Worm (Caenorhabditis elegans) whole organism, late embryonic: ENCODE measurements around the gene C25E10.4.

Source experiments
- C08G9.2 ChIP-seq: sonication (generic microtip); optimal IDR thresholded peaks from 2 replicates; lab custom pipeline; 2016; ENCODE audit warnings: mild to moderate bottlenecking, missing genetic modification characterization, moderate library complexity, missing compliant biosample characterization
- C38D4.7 ChIP-seq: fragments of 200-800 bp; sonication (Bioruptor generic); optimal IDR thresholded peaks from 2 replicates; lab custom pipeline; 2018; ENCODE audit warnings: mild to moderate bottlenecking, missing genetic modification characterization, moderate library complexity, missing compliant biosample characterization
- F13H6.1 ChIP-seq: sonication (generic microtip); optimal IDR thresholded peaks from 2 replicates; lab custom pipeline; 2016; ENCODE audit warnings: missing genetic modification characterization, missing compliant biosample characterization
- K09A11.1 ChIP-seq: sonication (generic microtip); optimal IDR thresholded peaks from 2 replicates; lab custom pipeline; 2017; ENCODE audit warnings: antibody characterized with exemption, mild to moderate bottlenecking, missing genetic modification characterization, missing compliant biosample characterization; ENCODE audit not compliant: insufficient read depth
- Y22D7AL.16 ChIP-seq: sonication (generic microtip); optimal IDR thresholded peaks from 2 replicates; lab custom pipeline; 2016; ENCODE audit warnings: missing genetic modification characterization, missing compliant biosample characterization
- ahr-1 ChIP-seq: sonication (generic microtip); optimal IDR thresholded peaks from 2 replicates; lab custom pipeline; 2016; ENCODE audit warnings: missing genetic modification characterization, missing compliant biosample characterization
- ama-1 ChIP-seq: fragments of 150-350 bp; optimal IDR thresholded peaks from 2 replicates; lab custom pipeline; 2014
- ceh-18 ChIP-seq: sonication (generic microtip); optimal IDR thresholded peaks from 2 replicates; lab custom pipeline; 2016; ENCODE audit warnings: missing genetic modification characterization, missing compliant biosample characterization
- ceh-2 ChIP-seq: sonication (generic microtip); optimal IDR thresholded peaks from 2 replicates; lab custom pipeline; 2016; ENCODE audit warnings: missing genotype, missing genetic modification characterization, missing compliant biosample characterization
- ceh-24 ChIP-seq: sonication (generic microtip); optimal IDR thresholded peaks from 2 replicates; lab custom pipeline; 2016; ENCODE audit warnings: mild to moderate bottlenecking, missing genetic modification characterization, missing compliant biosample characterization
- ceh-30 ChIP-seq: fragments of 150-350 bp; optimal IDR thresholded peaks from 2 replicates; lab custom pipeline; 2014; ENCODE audit warnings: missing biosample characterization, missing genetic modification characterization
- ceh-31 ChIP-seq: sonication (generic microtip); optimal IDR thresholded peaks from 2 replicates; lab custom pipeline; 2016; ENCODE audit warnings: missing genetic modification characterization, missing compliant biosample characterization
- ceh-34 ChIP-seq: sonication (generic microtip); optimal IDR thresholded peaks from 2 replicates; lab custom pipeline; 2016; ENCODE audit warnings: mild to moderate bottlenecking, missing genetic modification characterization, missing compliant biosample characterization
- ceh-48 ChIP-seq: sonication (generic microtip); optimal IDR thresholded peaks from 2 replicates; lab custom pipeline; 2016; ENCODE audit warnings: missing genetic modification characterization, inconsistent platforms, missing compliant biosample characterization
- elt-2 ChIP-seq: sonication (generic microtip); optimal IDR thresholded peaks from 2 replicates; lab custom pipeline; 2016; ENCODE audit warnings: missing genetic modification reagents, missing genetic modification characterization, missing compliant biosample characterization
- elt-4 ChIP-seq: sonication (generic microtip); optimal IDR thresholded peaks from 2 replicates; lab custom pipeline; 2016; ENCODE audit warnings: missing genetic modification characterization, missing compliant biosample characterization
- eyg-1 ChIP-seq: sonication (generic microtip); optimal IDR thresholded peaks from 2 replicates; lab custom pipeline; 2016; ENCODE audit warnings: missing genotype, missing genetic modification characterization, missing compliant biosample characterization
- fkh-6 ChIP-seq: sonication (generic microtip); optimal IDR thresholded peaks from 2 replicates; lab custom pipeline; 2016; ENCODE audit warnings: missing genetic modification characterization, missing compliant biosample characterization
- hlh-13 ChIP-seq: fragments of 200-800 bp; sonication (Bioruptor generic); optimal IDR thresholded peaks from 2 replicates; lab custom pipeline; 2018; ENCODE audit warnings: mild to moderate bottlenecking, missing genetic modification characterization, missing compliant biosample characterization
- hlh-15 ChIP-seq: sonication (generic microtip); optimal IDR thresholded peaks from 2 replicates; lab custom pipeline; 2016; ENCODE audit warnings: missing genetic modification characterization, missing compliant biosample characterization
- hlh-30 ChIP-seq: sonication (generic microtip); optimal IDR thresholded peaks from 2 replicates; lab custom pipeline; 2017; ENCODE audit warnings: antibody characterized with exemption, missing genetic modification characterization, missing compliant biosample characterization; ENCODE audit not compliant: insufficient read depth
- hlh-8 ChIP-seq: sonication (generic microtip); optimal IDR thresholded peaks from 2 replicates; lab custom pipeline; 2016; ENCODE audit warnings: missing genotype, missing genetic modification characterization, missing compliant biosample characterization
- madf-2 ChIP-seq: sonication (generic microtip); optimal IDR thresholded peaks from 2 replicates; lab custom pipeline; 2017; ENCODE audit warnings: missing genetic modification characterization, missing compliant biosample characterization
- mec-3 ChIP-seq: sonication (generic microtip); optimal IDR thresholded peaks from 2 replicates; lab custom pipeline; 2016; ENCODE audit warnings: borderline replicate concordance, missing genetic modification characterization, missing compliant biosample characterization
- nfya-1 ChIP-seq: sonication (generic microtip); optimal IDR thresholded peaks from 2 replicates; lab custom pipeline; 2017; ENCODE audit warnings: missing genetic modification characterization, mild to moderate bottlenecking, missing compliant biosample characterization, antibody characterized with exemption, moderate library complexity
- nhr-11 ChIP-seq: fragments of 150-350 bp; optimal IDR thresholded peaks from 2 replicates; lab custom pipeline; 2014; ENCODE audit warnings: missing biosample characterization, missing genetic modification characterization
- pag-3 ChIP-seq: sonication (generic microtip); optimal IDR thresholded peaks from 2 replicates; lab custom pipeline; 2016; ENCODE audit warnings: missing compliant biosample characterization, missing genetic modification characterization, borderline replicate concordance
- pat-9 ChIP-seq: fragments of 200-800 bp; sonication (Bioruptor generic); optimal IDR thresholded peaks from 2 replicates; lab custom pipeline; 2018; ENCODE audit warnings: mild to moderate bottlenecking, missing genetic modification characterization, moderate library complexity, missing compliant biosample characterization
- pax-1 ChIP-seq: fragments of 150-350 bp; optimal IDR thresholded peaks from 2 replicates; lab custom pipeline; 2014; ENCODE audit warnings: missing biosample characterization, missing genetic modification characterization
- pha-2 ChIP-seq: sonication (generic microtip); optimal IDR thresholded peaks from 2 replicates; lab custom pipeline; 2017; ENCODE audit warnings: mild to moderate bottlenecking, missing genetic modification characterization, missing compliant biosample characterization
- pha-4 ChIP-seq: fragments of 150-350 bp; optimal IDR thresholded peaks from 2 replicates; lab custom pipeline; 2018; ENCODE audit warnings: missing biosample characterization, missing genetic modification reagents, missing genetic modification characterization
- pqm-1 ChIP-seq: sonication (generic microtip); optimal IDR thresholded peaks from 2 replicates; lab custom pipeline; 2016; ENCODE audit warnings: missing genetic modification characterization, missing compliant biosample characterization
- pros-1 ChIP-seq: fragments of 150-350 bp; optimal IDR thresholded peaks from 2 replicates; lab custom pipeline; 2014; ENCODE audit warnings: missing biosample characterization, missing genetic modification reagents, missing genetic modification characterization
- rnt-1 ChIP-seq: sonication (generic microtip); optimal IDR thresholded peaks from 2 replicates; lab custom pipeline; 2016; ENCODE audit warnings: missing genetic modification characterization, missing compliant biosample characterization
- sdc-2 ChIP-seq: sonication (generic microtip); optimal IDR thresholded peaks from 2 replicates; lab custom pipeline; 2016; ENCODE audit warnings: missing genotype, missing genetic modification characterization, missing compliant biosample characterization
- sox-4 ChIP-seq: sonication (generic microtip); optimal IDR thresholded peaks from 2 replicates; lab custom pipeline; 2017; ENCODE audit warnings: mild to moderate bottlenecking, missing genetic modification characterization, inconsistent platforms, missing compliant biosample characterization
- syd-9 ChIP-seq: sonication (generic microtip); optimal IDR thresholded peaks from 2 replicates; lab custom pipeline; 2016; ENCODE audit warnings: mild to moderate bottlenecking, missing genetic modification characterization, moderate library complexity, missing compliant biosample characterization
- tbx-2 ChIP-seq: sonication (generic microtip); optimal IDR thresholded peaks from 2 replicates; lab custom pipeline; 2016; ENCODE audit warnings: missing genetic modification characterization, missing compliant biosample characterization
- unc-3 ChIP-seq, 2 experiments: fragments of 200-800 bp in 1 of 2; sonication (Bioruptor generic) in 1 of 2; sonication (generic microtip) in 1 of 2; conservative IDR thresholded peaks in 1 of 2; optimal IDR thresholded peaks in 1 of 2; 2 replicates each; pipeline versions ENCODE4 v1.3.6 to Lab custom; 2016 to 2022; ENCODE audit warnings: missing compliant biosample characterization in 2 of 2, missing genetic modification characterization in 2 of 2, missing genetic modification reagents in 1 of 2
- unc-55 ChIP-seq: sonication (generic microtip); optimal IDR thresholded peaks from 2 replicates; lab custom pipeline; 2017; ENCODE audit warnings: missing biosample characterization, missing genetic modification reagents, missing genetic modification characterization
- unc-86 ChIP-seq: sonication (generic microtip); optimal IDR thresholded peaks from 2 replicates; lab custom pipeline; 2016; ENCODE audit warnings: missing genetic modification characterization, missing compliant biosample characterization
- zip-5 ChIP-seq: sonication (generic microtip); optimal IDR thresholded peaks from 2 replicates; lab custom pipeline; 2016; ENCODE audit warnings: missing genetic modification characterization, missing compliant biosample characterization
- ztf-16 ChIP-seq: sonication (generic microtip); optimal IDR thresholded peaks from 2 replicates; lab custom pipeline; 2017; ENCODE audit warnings: missing genetic modification characterization, missing compliant biosample characterization

Gene C25E10.4

DNA sequence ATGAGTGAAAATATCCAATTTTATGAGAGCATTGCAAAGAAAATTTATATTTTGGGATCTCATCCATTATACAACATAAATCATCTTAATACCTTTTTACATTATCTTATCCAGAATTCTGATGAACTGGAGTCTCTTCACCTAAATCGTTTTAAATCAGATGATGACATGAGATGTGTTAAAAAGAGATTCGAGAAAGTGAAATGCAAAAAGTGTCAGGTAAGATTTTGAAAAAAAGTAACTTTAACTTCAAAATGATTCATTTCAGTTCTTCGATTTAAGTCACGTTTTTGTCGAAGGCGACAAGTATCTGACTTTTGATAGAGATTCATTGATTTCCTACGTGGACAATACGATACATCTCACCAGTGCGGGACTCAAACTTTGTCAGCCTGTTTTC, 14.5 kb upstream of the C25E10.4 start:
- no peak for TF ChIP-seq ceh-31 (tag; lab: Kevin White, UChicago)
- TF ChIP-seq tbx-2: no peak
- TF ChIP-seq C08G9.2 (tag; lab: Kevin White, UChicago): no peak
- TF ChIP-seq mec-3 (tag; lab: Kevin White, UChicago): no peak
- no peak for TF ChIP-seq elt-2
- TF ChIP-seq ahr-1: no peak
- no peak for TF ChIP-seq ama-1
- no peak for TF ChIP-seq ceh-24

DNA sequence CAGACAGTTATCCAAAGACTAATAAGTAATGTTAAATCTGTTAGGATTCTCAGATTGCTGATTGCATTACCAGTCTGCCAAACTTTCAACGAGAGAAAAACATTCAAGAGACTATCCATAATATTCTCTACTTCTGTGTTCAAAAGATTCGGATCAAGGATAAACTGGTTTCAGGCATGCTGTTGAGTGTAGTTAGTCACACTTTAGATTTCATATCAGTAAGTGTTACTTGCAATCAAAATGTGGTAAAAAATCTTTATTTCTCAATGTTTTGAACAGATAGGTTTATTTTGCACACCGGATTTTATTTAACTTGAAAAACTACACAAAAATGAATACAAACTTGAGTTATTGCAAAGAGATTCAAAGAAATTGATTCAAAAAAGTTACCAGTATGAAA, 11.3 kb upstream of the C25E10.4 start, which contains the start of gene oac-41:
Gene oac-41, minus strand, starts transcription at position 101 of the 400 bp plus-strand sequence.
- TF ChIP-seq hlh-15 (tag; lab: Kevin White, UChicago) (no peak), hlh-8 (no peak), pros-1 (tag; lab: Kevin White, UChicago) (no peak), elt-4 (no peak), K09A11.1 (no peak), ceh-31 (tag; lab: Kevin White, UChicago) (no peak), hlh-30 (tag; lab: Kevin White, UChicago) (no peak), unc-55 (no peak), nfya-1 (tag; lab: Kevin White, UChicago) (no peak), pat-9 (tag; lab: Kevin White, UChicago) (no peak), pqm-1 (tag; lab: Kevin White, UChicago) (no peak), ztf-16 (tag; lab: Kevin White, UChicago) (no peak), ceh-30 (tag; lab: Kevin White, UChicago) (no peak), ama-1 (no peak), sox-4 (tag; lab: Kevin White, UChicago) (no peak), ceh-48 (tag; lab: Kevin White, UChicago) (no peak), unc-86 (tag; lab: Kevin White, UChicago) (no peak)

DNA sequence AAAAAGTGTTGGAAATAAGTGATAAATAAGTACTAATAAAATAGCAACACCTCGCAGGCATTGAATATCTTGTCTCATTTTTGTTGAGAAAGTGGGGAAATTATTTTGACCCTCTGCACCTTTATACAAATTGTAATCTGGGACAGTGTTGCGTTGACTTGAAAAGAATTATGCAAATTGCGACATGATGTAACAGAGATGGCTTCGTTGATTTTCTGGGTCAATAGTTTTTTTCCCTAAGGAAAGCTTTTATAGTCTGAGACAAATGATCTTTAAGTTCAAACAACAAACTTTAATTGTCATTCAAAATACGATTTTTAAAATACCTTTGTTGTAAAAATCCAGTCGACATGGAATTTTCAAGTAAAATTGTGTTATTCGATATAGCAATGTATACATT, 8.7 kb upstream of the C25E10.4 start, which contains the start of gene bus-1:
Gene bus-1, minus strand, starts transcription at position 101 of the 400 bp plus-strand sequence.
- TF ChIP-seq hlh-30 (tag; lab: Kevin White, UChicago): no peak
- no peak for TF ChIP-seq ceh-24
- TF ChIP-seq pros-1 (tag; lab: Kevin White, UChicago): no peak
- TF ChIP-seq nfya-1 (tag; lab: Kevin White, UChicago): no peak
- TF ChIP-seq pha-2 (tag; lab: Kevin White, UChicago): no peak
- TF ChIP-seq syd-9 (tag; lab: Kevin White, UChicago): no peak
- TF ChIP-seq rnt-1: no peak
- no peak for TF ChIP-seq hlh-15 (tag; lab: Kevin White, UChicago)
- TF ChIP-seq F13H6.1: no peak
- no peak for TF ChIP-seq Y22D7AL.16
- TF ChIP-seq ceh-2 (tag; lab: Kevin White, UChicago): no peak
- no peak for TF ChIP-seq nhr-11 (tag; lab: Kevin White, UChicago)
- no peak for TF ChIP-seq ceh-34 (tag; lab: Kevin White, UChicago)
- TF ChIP-seq ceh-18 (tag; lab: Kevin White, UChicago): no peak
- TF ChIP-seq hlh-13 (GFP tag; lab: Kevin White, UChicago): no peak
- no peak for TF ChIP-seq ceh-48 (tag; lab: Kevin White, UChicago)

DNA sequence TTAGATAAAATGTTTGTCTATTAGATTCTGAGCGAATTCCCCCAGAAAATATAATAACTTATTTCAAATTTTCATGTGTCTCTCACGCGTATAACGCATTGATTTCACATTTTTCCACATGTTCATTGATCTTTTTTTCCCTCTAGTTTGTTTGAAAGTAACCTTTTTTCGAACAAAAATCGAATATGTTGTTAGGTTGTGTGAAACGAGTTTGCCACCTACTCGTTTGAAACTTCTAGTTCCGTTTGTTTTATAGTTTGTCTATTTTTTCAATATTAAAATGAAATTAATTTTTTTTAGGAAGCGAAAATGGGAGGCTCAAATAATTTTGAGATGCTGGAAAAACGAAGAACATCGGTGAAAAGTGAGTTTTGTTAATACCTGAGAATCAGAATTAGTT, 3.1 kb upstream of the C25E10.4 start, which contains the start of gene C25E10.5:
Gene C25E10.5, plus strand, starts transcription at position 301 of the 400 bp plus-strand sequence.
- TF ChIP-seq ama-1: no peak
- no peak for TF ChIP-seq hlh-15 (tag; lab: Kevin White, UChicago)
- TF ChIP-seq ceh-34 (tag; lab: Kevin White, UChicago): no peak
- TF ChIP-seq unc-3 (GFP tag; conservative IDR thresholded peaks at IDR 0.05; lab: Robert Waterston, UW): no peak
- TF ChIP-seq unc-3 (tag; optimal IDR thresholded peaks at IDR 0.05; lab: Kevin White, UChicago): no peak
- no peak for TF ChIP-seq ceh-31 (tag; lab: Kevin White, UChicago)

DNA sequence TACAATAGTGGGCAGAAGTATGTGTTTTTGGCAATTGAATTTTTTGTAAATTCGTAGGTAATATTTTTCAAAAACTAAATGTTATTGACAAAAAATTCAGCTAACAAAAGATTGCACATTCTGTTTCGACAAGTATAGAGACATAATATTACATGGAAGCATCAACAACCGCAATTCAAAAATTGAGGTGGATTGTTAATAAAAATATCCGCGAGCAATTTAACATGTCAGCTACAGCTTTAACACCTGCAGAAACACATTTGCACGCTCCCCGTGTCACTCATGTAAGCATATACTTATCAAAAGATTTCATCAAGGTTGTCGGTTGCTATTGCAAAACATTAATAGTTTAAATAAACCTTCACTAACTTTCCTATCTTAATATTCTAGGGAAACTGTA, 2.3 kb downstream of the C25E10.4 start, which contains the start of gene srsx-34:
Gene srsx-34, plus strand, starts transcription at position 301 of the 400 bp plus-strand sequence.
- TF ChIP-seq mec-3 (tag; lab: Kevin White, UChicago) (no peak), unc-3 (GFP tag; conservative IDR thresholded peaks at IDR 0.05; lab: Robert Waterston, UW) (no peak), unc-3 (tag; optimal IDR thresholded peaks at IDR 0.05; lab: Kevin White, UChicago) (no peak), nhr-11 (tag; lab: Kevin White, UChicago) (no peak), ceh-18 (tag; lab: Kevin White, UChicago) (no peak), fkh-6 (no peak), C38D4.7 (GFP tag; lab: Kevin White, UChicago) (no peak), syd-9 (tag; lab: Kevin White, UChicago) (no peak), pax-1 (tag; lab: Kevin White, UChicago) (no peak), sdc-2 (tag; lab: Kevin White, UChicago) (no peak), pha-4 (tag; lab: Kevin White, UChicago) (no peak), zip-5 (tag; lab: Kevin White, UChicago) (no peak), pag-3 (tag; lab: Kevin White, UChicago) (no peak), pqm-1 (tag; lab: Kevin White, UChicago) (no peak), madf-2 (tag; lab: Kevin White, UChicago) (no peak), ahr-1 (no peak), hlh-30 (tag; lab: Kevin White, UChicago) (no peak), eyg-1 (tag; lab: Kevin White, UChicago) (no peak)
- TF ChIP-seq, all 69 proteins: peak for 0
